Fruit fly (Drosophila melanogaster): ENCODE data around the gene CG7800.

The CG7800 gene

DNA sequence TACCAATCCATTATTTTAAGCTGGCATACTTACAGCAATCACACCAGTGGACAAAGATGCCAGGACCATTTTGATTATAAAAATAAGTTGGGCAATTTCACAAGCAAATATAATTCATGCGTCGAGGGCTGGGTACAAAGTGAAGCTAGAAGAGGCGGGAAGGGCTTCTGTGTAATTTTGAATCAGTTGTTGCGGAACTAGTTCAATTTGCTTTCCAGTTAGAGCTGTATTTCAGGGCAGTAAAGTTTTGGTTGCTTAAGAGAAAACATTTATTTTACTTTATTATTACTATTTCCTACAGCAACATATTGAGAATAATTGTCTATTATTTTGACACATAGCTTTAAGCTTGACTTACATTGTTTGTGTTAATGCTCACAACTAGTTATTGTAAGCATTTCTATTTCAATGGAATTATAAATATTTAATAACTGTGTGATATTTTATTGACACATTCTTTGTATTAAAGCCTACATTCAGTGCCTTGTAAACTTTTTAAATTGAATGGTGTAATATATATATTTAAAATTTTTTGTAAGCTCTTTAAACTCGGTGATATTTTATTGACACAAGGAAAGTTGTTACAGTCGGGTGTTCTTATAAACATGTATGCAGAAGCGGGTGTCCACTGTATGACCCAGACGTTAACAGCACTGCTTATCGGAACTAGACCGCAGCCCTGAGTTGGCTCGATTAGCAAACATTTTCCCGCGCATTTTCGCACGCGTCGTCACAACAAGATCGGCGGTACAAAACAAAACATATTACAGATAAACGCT lies 46.7 kb downstream of the CG7800 start, which contains the start of the genes RPA1 and Mcm2 (continued):
- TF ChIP-seq wor (GFP tag; IDR thresholded peaks at IDR 0.05) = peak; percentile 47; the same call in 1 of the 2 replicates
- TF ChIP-seq crc (GFP tag; optimal IDR thresholded peaks at IDR 0.05) = no peak
- peak; percentile 22 for TF ChIP-seq CG2202 (tag; optimal IDR thresholded peaks at IDR 0.05)
- no peak for TF ChIP-seq corto (GFP tag; optimal IDR thresholded peaks at IDR 0.05)
- peak; percentile 63 for TF ChIP-seq gcm (GFP tag; optimal IDR thresholded peaks at IDR 0.05)
- no peak for TF ChIP-seq dmrt99B (tag; optimal IDR thresholded peaks at IDR 0.05)
- peak in 1 of 2 experiments; percentile 66 for TF ChIP-seq bsh (GFP tag; optimal IDR thresholded peaks at IDR 0.05)
- peak; percentile 56 for TF ChIP-seq ara (GFP tag; IDR thresholded peaks at IDR 0.05)
- peak; percentile 82 for TF ChIP-seq NfI (GFP tag; optimal IDR thresholded peaks at IDR 0.05)
- TF ChIP-seq shn (GFP tag; optimal IDR thresholded peaks at IDR 0.05) = peak; percentile 34
- TF ChIP-seq CG4360 (GFP tag; IDR thresholded peaks at IDR 0.05) = peak; percentile 14; the same call in 1 of the 2 replicates
- TF ChIP-seq peb (GFP tag; IDR thresholded peaks at IDR 0.05) = peak; percentile 32; the same call in 1 of the 2 replicates
- TF ChIP-seq da (GFP tag; optimal IDR thresholded peaks at IDR 0.05) = no peak
- 0 out of 2 replicates have a peak, but pooled peaks have one; percentile 23 for TF ChIP-seq dati (GFP tag; IDR thresholded peaks at IDR 0.05)
- TF ChIP-seq gem (tag; optimal IDR thresholded peaks at IDR 0.05) = peak; percentile 84
- TF ChIP-seq ftz-f1 (GFP tag; optimal IDR thresholded peaks at IDR 0.05) = no peak
- TF ChIP-seq br (optimal IDR thresholded peaks at IDR 0.05) = no peak
- no peak for TF ChIP-seq Dip2 (GFP tag; IDR thresholded peaks at IDR 0.05)
- no peak for TF ChIP-seq CG17612 (GFP tag; IDR thresholded peaks at IDR 0.05)
- TF ChIP-seq HmgD (GFP tag; optimal IDR thresholded peaks at IDR 0.05) = no peak
- TF ChIP-seq ase (GFP tag; IDR thresholded peaks at IDR 0.05) = peak; percentile 69; the same call in 1 of the 3 replicates
- 0 out of 2 replicates have a peak, but pooled peaks have one; percentile 38 for TF ChIP-seq CG42726 (GFP tag; IDR thresholded peaks at IDR 0.05; ENCODE audit: partially characterized antibody)
- no peak for TF ChIP-seq CG17912 (GFP tag; optimal IDR thresholded peaks at IDR 0.05)
- peak; percentile 23; the same call in 1 of the 3 replicates for TF ChIP-seq CG14050 (GFP tag; IDR thresholded peaks at IDR 0.05)
- peak; percentile 35 for TF ChIP-seq CG18011 (GFP tag; optimal IDR thresholded peaks at IDR 0.05)
- peak; percentile 59 for TF ChIP-seq caup (GFP tag; optimal IDR thresholded peaks at IDR 0.05; ENCODE audit: severe bottlenecking)
- peak; percentile 58; the same call in 1 of the 3 replicates for TF ChIP-seq otp (GFP tag; IDR thresholded peaks at IDR 0.05)
- peak; percentile 63 for TF ChIP-seq CG17359 (tag; optimal IDR thresholded peaks at IDR 0.05)
- no peak for TF ChIP-seq hb (GFP tag; IDR thresholded peaks at IDR 0.05; ENCODE audit: partially characterized antibody)
- peak; percentile 79 for TF ChIP-seq Dbx (GFP tag; IDR thresholded peaks at IDR 0.05)
- no peak for TF ChIP-seq CG10321 (GFP tag; IDR thresholded peaks at IDR 0.05)
- peak; percentile 93 for TF ChIP-seq Gug (GFP tag; IDR thresholded peaks at IDR 0.05)
- peak; percentile 71 for TF ChIP-seq ssp (GFP tag; IDR thresholded peaks at IDR 0.05)
- TF ChIP-seq Fer1 (GFP tag; optimal IDR thresholded peaks at IDR 0.05) = no peak
- TF ChIP-seq CG10209 (GFP tag; optimal IDR thresholded peaks at IDR 0.05) = peak; percentile 76
- no peak for TF ChIP-seq Doc3 (GFP tag; IDR thresholded peaks at IDR 0.05; ENCODE audit: partially characterized antibody)
- TF ChIP-seq jumu (GFP tag; optimal IDR thresholded peaks at IDR 0.05) = peak; percentile 28
- TF ChIP-seq croc (GFP tag; conservative IDR thresholded peaks at IDR 0.05) = peak; percentile 56
- TF ChIP-seq vvl (GFP tag; IDR thresholded peaks at IDR 0.05) = peak; percentile 78
- TF ChIP-seq Hr3 (GFP tag; optimal IDR thresholded peaks at IDR 0.05) = peak; percentile 89
- TF ChIP-seq Sin3A (optimal IDR thresholded peaks at IDR 0.05) = no peak
- peak; percentile 78 for TF ChIP-seq CG14441 (GFP tag; IDR thresholded peaks at IDR 0.05)
- no peak for TF ChIP-seq h (optimal IDR thresholded peaks at IDR 0.05)
- peak; percentile 88 for TF ChIP-seq CG12659 (GFP tag; optimal IDR thresholded peaks at IDR 0.05)
- no peak for TF ChIP-seq eyg (GFP tag; optimal IDR thresholded peaks at IDR 0.05)
- TF ChIP-seq CG8290 (GFP tag; optimal IDR thresholded peaks at IDR 0.05) = peak; percentile 24
- TF ChIP-seq CG8290 (tag; optimal IDR thresholded peaks at IDR 0.05) = peak in 1 of 2 experiments; percentile 30
- peak; percentile 78 for TF ChIP-seq Dip3 (GFP tag; optimal IDR thresholded peaks at IDR 0.05)
- TF ChIP-seq Nf-YB (GFP tag; optimal IDR thresholded peaks at IDR 0.05) = peak; percentile 51
- TF ChIP-seq TFAM (GFP tag; optimal IDR thresholded peaks at IDR 0.05) = no peak

All from whole organism, embryonic.